Fruit fly (Drosophila melanogaster) whole organism, embryonic: ENCODE data around the gene CG12171.
A peak's percentile ranks its signal among the peaks of the same experiment; 100 is the strongest.

ENCODE experiments used
- Adf1 ChIP-seq: fragments of 200-800 bp; sonication (Bioruptor generic); IDR thresholded peaks from 2 replicates; pipeline ENCODE4 v1.3.6; 2022; ENCODE audit warnings: missing biosample characterization, missing genetic modification characterization
- CG11247 ChIP-seq: fragments of 200-800 bp; sonication (Bioruptor generic); IDR thresholded peaks from 2 replicates; pipeline ENCODE4 v1.3.6; 2022; ENCODE audit warnings: missing biosample characterization, missing genetic modification characterization
- CG11723 ChIP-seq: fragments of 200-800 bp; sonication (Bioruptor generic); optimal IDR thresholded peaks from 2 replicates; lab custom pipeline; 2017; ENCODE audit warnings: missing biosample characterization, mild to moderate bottlenecking, missing genetic modification characterization
- CG12071 ChIP-seq: fragments of 200-800 bp; sonication (Bioruptor generic); optimal IDR thresholded peaks from 3 replicates; lab custom pipeline; 2018; ENCODE audit warnings: missing biosample characterization, mild to moderate bottlenecking, missing genetic modification characterization
- CG12391 ChIP-seq: fragments of 200-800 bp; sonication (Bioruptor generic); optimal IDR thresholded peaks from 3 replicates; lab custom pipeline; 2018; ENCODE audit warnings: missing biosample characterization, mild to moderate bottlenecking, missing genetic modification characterization, moderate library complexity
- CG13287 ChIP-seq: fragments of 200-800 bp; sonication (Bioruptor generic); IDR thresholded peaks from 2 replicates; pipeline ENCODE4 v1.3.6; 2022; ENCODE audit warnings: missing biosample characterization, missing genetic modification characterization; ENCODE audit not compliant: partially characterized antibody
- CG14965 ChIP-seq: fragments of 200-800 bp; sonication (Bioruptor generic); optimal IDR thresholded peaks from 2 replicates; lab custom pipeline; 2016; ENCODE audit warnings: missing biosample characterization, missing genetic modification characterization, borderline replicate concordance
- CG16813 ChIP-seq: fragments of 200-800 bp; sonication (Bioruptor generic); IDR thresholded peaks from 3 replicates; pipeline ENCODE4 v1.3.6; 2022; ENCODE audit warnings: missing biosample characterization, missing genetic modification characterization; ENCODE audit not compliant: partially characterized antibody
- CG1792 ChIP-seq: fragments of 200-800 bp; sonication (Bioruptor generic); optimal IDR thresholded peaks from 2 replicates; lab custom pipeline; 2016; ENCODE audit warnings: missing biosample characterization, missing genetic modification characterization
- CG1832 ChIP-seq: fragments of 200-800 bp; sonication (Bioruptor generic); optimal IDR thresholded peaks from 2 replicates; lab custom pipeline; 2017; ENCODE audit warnings: missing biosample characterization, mild to moderate bottlenecking, missing genetic modification characterization, inconsistent platforms
- CG30020 ChIP-seq: fragments of 200-800 bp; optimal IDR thresholded peaks from 2 replicates; lab custom pipeline; 2019; ENCODE audit warnings: missing biosample characterization, mild to moderate bottlenecking, missing genetic modification characterization, moderate library complexity
- CG33557 ChIP-seq: fragments of 200-800 bp; sonication (Bioruptor generic); optimal IDR thresholded peaks from 2 replicates; lab custom pipeline; 2019; ENCODE audit warnings: missing biosample characterization, mild to moderate bottlenecking, missing genetic modification characterization, moderate library complexity
- CG4328 ChIP-seq: fragments of 200-800 bp; sonication (Bioruptor generic); optimal IDR thresholded peaks from 3 replicates; lab custom pipeline; 2017; ENCODE audit warnings: missing biosample characterization, missing genetic modification reagents, missing genetic modification characterization
- CG5180 ChIP-seq: fragments of 200-800 bp; sonication (Bioruptor generic); optimal IDR thresholded peaks from 3 replicates; lab custom pipeline; 2017; ENCODE audit warnings: missing biosample characterization, missing genetic modification characterization, mild to moderate bottlenecking, moderate library complexity, missing genetic modification reagents
- Chrac-16 ChIP-seq: fragments of 200-800 bp; sonication (Bioruptor generic); optimal IDR thresholded peaks from 3 replicates; lab custom pipeline; 2016; ENCODE audit warnings: missing biosample characterization, missing genetic modification characterization
- Dfd ChIP-seq, 2 experiments: fragments of >200 bp; optimal IDR thresholded peaks; 2 replicates each; lab custom pipeline; 2017; ENCODE audit warnings: missing biosample characterization in 2 of 2, missing genetic modification characterization in 2 of 2
- ERR ChIP-seq: fragments of 200-800 bp; sonication (Bioruptor generic); optimal IDR thresholded peaks from 2 replicates; lab custom pipeline; 2016; ENCODE audit warnings: missing biosample characterization, missing genetic modification characterization
- H15 ChIP-seq: fragments of 200-800 bp; sonication (Bioruptor generic); IDR thresholded peaks from 3 replicates; pipeline ENCODE4 v1.3.6; 2022; ENCODE audit warnings: missing biosample characterization, missing genetic modification characterization
- HHEX ChIP-seq: fragments of 200-800 bp; sonication (Bioruptor generic); optimal IDR thresholded peaks from 3 replicates; lab custom pipeline; 2017; ENCODE audit warnings: missing biosample characterization, mild to moderate bottlenecking, missing genetic modification characterization, missing genetic modification reagents
- HmgZ ChIP-seq: fragments of 200-800 bp; sonication (Bioruptor generic); optimal IDR thresholded peaks from 2 replicates; lab custom pipeline; 2018; ENCODE audit warnings: missing biosample characterization, mild to moderate bottlenecking, missing genetic modification characterization
- Hmx ChIP-seq: fragments of 200-800 bp; sonication (Bioruptor generic); optimal IDR thresholded peaks from 2 replicates; lab custom pipeline; 2016; ENCODE audit warnings: missing biosample characterization, missing genetic modification characterization
- Hr3 ChIP-seq: fragments of 200-800 bp; sonication (Bioruptor generic); optimal IDR thresholded peaks from 3 replicates; lab custom pipeline; 2016; ENCODE audit warnings: missing biosample characterization, missing genetic modification characterization
- Jarid2 ChIP-seq: fragments of 200-800 bp; sonication (Bioruptor generic); optimal IDR thresholded peaks from 3 replicates; lab custom pipeline; 2017; ENCODE audit warnings: mild to moderate bottlenecking, missing biosample characterization, missing genetic modification reagents, missing genetic modification characterization
- Med ChIP-seq: fragments of 200-800 bp; sonication (Bioruptor generic); peaks from one replicate; lab custom pipeline; 2016; ENCODE audit warnings: missing biosample characterization, missing genetic modification characterization, mild to moderate bottlenecking, inconsistent platforms, moderate library complexity
- Myb ChIP-seq: fragments of 200-800 bp; sonication (Bioruptor generic); optimal IDR thresholded peaks from 2 replicates; lab custom pipeline; 2016; ENCODE audit warnings: missing biosample characterization, missing genetic modification characterization
- PHDP ChIP-seq: fragments of 200-800 bp; sonication (Bioruptor generic); optimal IDR thresholded peaks from 3 replicates; lab custom pipeline; 2018; ENCODE audit warnings: missing biosample characterization, mild to moderate bottlenecking, missing genetic modification characterization, moderate library complexity
- ara ChIP-seq: fragments of 200-800 bp; sonication (Bioruptor generic); IDR thresholded peaks from 2 replicates; pipeline ENCODE4 v1.3.6; 2022; ENCODE audit warnings: missing biosample characterization, missing genetic modification characterization
- az2 ChIP-seq: fragments of 200-800 bp; sonication (Bioruptor generic); optimal IDR thresholded peaks from 3 replicates; lab custom pipeline; 2016; ENCODE audit warnings: missing biosample characterization, missing genetic modification characterization
- bsh ChIP-seq, 2 experiments: fragments of 200-800 bp; sonication (Bioruptor generic); optimal IDR thresholded peaks; 2 replicates each; lab custom pipeline; 2017 to 2018; ENCODE audit warnings: mild to moderate bottlenecking in 2 of 2, missing biosample characterization in 2 of 2, missing genetic modification characterization in 2 of 2, moderate library complexity in 1 of 2
- cas ChIP-seq: fragments of 200-800 bp; sonication (Bioruptor generic); IDR thresholded peaks from 2 replicates; pipeline ENCODE4 v1.3.6; 2022; ENCODE audit warnings: missing biosample characterization, missing genetic modification characterization
- dm ChIP-seq: fragments of 200-800 bp; sonication (Bioruptor generic); optimal IDR thresholded peaks from 3 replicates; lab custom pipeline; 2016; ENCODE audit warnings: missing biosample characterization, missing genetic modification characterization
- ewg ChIP-seq: fragments of 200-800 bp; sonication (Bioruptor generic); optimal IDR thresholded peaks from 3 replicates; lab custom pipeline; 2017; ENCODE audit warnings: mild to moderate bottlenecking, missing biosample characterization, missing genetic modification reagents, missing genetic modification characterization
- eyg ChIP-seq: fragments of 200-800 bp; sonication (Bioruptor generic); optimal IDR thresholded peaks from 3 replicates; lab custom pipeline; 2016; ENCODE audit warnings: missing biosample characterization, missing genetic modification characterization
- fru ChIP-seq: fragments of >200 bp; optimal IDR thresholded peaks from 2 replicates; lab custom pipeline; 2017
- gfzf ChIP-seq: fragments of 200-800 bp; sonication (Bioruptor generic); optimal IDR thresholded peaks from 2 replicates; lab custom pipeline; 2016; ENCODE audit warnings: missing biosample characterization, mild to moderate bottlenecking, missing genetic modification characterization, moderate library complexity
- gro ChIP-seq: fragments of 200-800 bp; sonication (Bioruptor generic); optimal IDR thresholded peaks from 2 replicates; lab custom pipeline; 2016; ENCODE audit warnings: missing biosample characterization, missing genetic modification characterization
- kay ChIP-seq: fragments of 200-800 bp; sonication (Bioruptor generic); optimal IDR thresholded peaks from 2 replicates; lab custom pipeline; 2016; ENCODE audit warnings: missing biosample characterization, missing genetic modification characterization
- ken ChIP-seq: fragments of 200-800 bp; sonication (Bioruptor generic); IDR thresholded peaks from 3 replicates; pipeline ENCODE4 v1.3.6; 2022; ENCODE audit warnings: missing biosample characterization, missing genetic modification characterization
- kni ChIP-seq: fragments of 200-800 bp; sonication (Bioruptor generic); optimal IDR thresholded peaks from 3 replicates; lab custom pipeline; 2017; ENCODE audit warnings: mild to moderate bottlenecking, missing biosample characterization, missing genetic modification reagents, missing genetic modification characterization
- lab ChIP-seq: fragments of 200-800 bp; sonication (Bioruptor generic); optimal IDR thresholded peaks from 3 replicates; lab custom pipeline; 2017; ENCODE audit warnings: missing biosample characterization, missing genetic modification characterization, mild to moderate bottlenecking, moderate library complexity, missing genetic modification reagents
- lov ChIP-seq, 2 experiments: fragments of 200-800 bp in 1 of 2; fragments of >200 bp in 1 of 2; sonication (Bioruptor generic) in 1 of 2; IDR thresholded peaks in 1 of 2; optimal IDR thresholded peaks in 1 of 2; 2 replicates in 1 of 2; 3 replicates in 1 of 2; pipeline versions ENCODE4 v1.3.6 to Lab custom; 2017 to 2022; ENCODE audit warnings: missing biosample characterization in 1 of 2, missing genetic modification characterization in 1 of 2
- maf-S ChIP-seq: fragments of 200-800 bp; sonication (Bioruptor generic); optimal IDR thresholded peaks from 2 replicates; lab custom pipeline; 2016; ENCODE audit warnings: missing biosample characterization, missing genetic modification characterization
- pnt ChIP-seq: fragments of 200-800 bp; sonication (Bioruptor generic); optimal IDR thresholded peaks from 3 replicates; lab custom pipeline; 2016; ENCODE audit warnings: missing biosample characterization, missing genetic modification characterization
- seq ChIP-seq: fragments of 200-800 bp; sonication (Bioruptor generic); IDR thresholded peaks from 2 replicates; pipeline ENCODE4 v1.3.6; 2022; ENCODE audit warnings: missing biosample characterization, missing genetic modification characterization
- ssp ChIP-seq: fragments of 200-800 bp; sonication (Bioruptor generic); IDR thresholded peaks from 2 replicates; pipeline ENCODE4 v1.3.6; 2022; ENCODE audit warnings: missing biosample characterization, missing genetic modification characterization
- sug ChIP-seq: fragments of 200-800 bp; optimal IDR thresholded peaks from 2 replicates; lab custom pipeline; 2019; ENCODE audit warnings: missing biosample characterization, mild to moderate bottlenecking, missing genetic modification characterization, moderate library complexity
- tgo ChIP-seq: fragments of 200-800 bp; sonication (Bioruptor generic); IDR thresholded peaks from 3 replicates; pipeline ENCODE4 v1.3.6; 2022; ENCODE audit warnings: missing biosample characterization, missing genetic modification characterization
- tll ChIP-seq, 2 experiments: fragments of 200-800 bp in 1 of 2; fragments of >200 bp in 1 of 2; sonication (Bioruptor generic) in 1 of 2; optimal IDR thresholded peaks; 2 replicates each; lab custom pipeline; 2017 to 2019; ENCODE audit warnings: missing biosample characterization in 2 of 2, missing genetic modification characterization in 2 of 2, mild to moderate bottlenecking in 1 of 2, moderate library complexity in 1 of 2
- usp ChIP-seq: fragments of >200 bp; optimal IDR thresholded peaks from 2 replicates; lab custom pipeline; 2017; ENCODE audit warnings: missing biosample characterization, missing genetic modification characterization
- zf30C ChIP-seq: fragments of 200-800 bp; sonication (Bioruptor generic); optimal IDR thresholded peaks from 3 replicates; lab custom pipeline; 2018; ENCODE audit warnings: missing biosample characterization, mild to moderate bottlenecking, missing genetic modification characterization

The CG12171 gene

DNA sequence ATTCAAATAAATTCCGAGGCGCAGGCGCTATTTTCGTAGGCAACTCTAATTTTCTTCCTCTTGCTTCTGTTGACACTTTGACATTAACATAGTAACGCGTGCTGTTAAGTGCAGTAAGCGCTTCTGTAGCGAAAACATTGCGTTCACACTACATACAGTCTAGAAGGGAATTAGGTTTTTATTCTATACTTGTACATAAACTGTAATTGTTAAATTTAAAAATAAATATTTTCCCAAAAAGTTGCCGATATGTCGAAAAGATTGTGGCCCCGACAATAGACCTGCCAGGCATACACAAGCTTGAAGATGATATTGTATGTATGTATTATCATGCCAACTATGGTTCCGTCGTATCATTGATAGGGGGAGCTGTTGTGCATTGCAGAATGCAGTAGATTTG is 26.9 kb upstream of the CG12171 start, which contains the start of gene asl (continued):
- TF ChIP-seq CG16813 (GFP tag; lab: Robert Waterston, UW) (peak; percentile 39; the same call in 1 of the 3 replicates), kay (no peak), dm (GFP tag; lab: Kevin White, UChicago) (peak; percentile 31), lab (GFP tag; lab: Kevin White, UChicago) (no peak), CG1792 (GFP tag; lab: Kevin White, UChicago) (peak; percentile 24), ERR (GFP tag; lab: Kevin White, UChicago) (no peak), kni (GFP tag; lab: Kevin White, UChicago) (peak; percentile 48), gro (GFP tag; lab: Kevin White, UChicago) (peak; percentile 51), CG11247 (GFP tag; lab: Robert Waterston, UW) (peak; percentile 51; the same call in 1 of the 2 replicates), CG13287 (GFP tag; lab: Robert Waterston, UW) (peak; percentile 19; the same call in 1 of the 2 replicates), usp (GFP tag; lab: Kevin White, UChicago) (no peak), HHEX (GFP tag; lab: Kevin White, UChicago) (no peak), Chrac-16 (GFP tag; lab: Kevin White, UChicago) (peak; percentile 55), CG1832 (GFP tag; lab: Kevin White, UChicago) (no peak), CG30020 (tag; lab: Kevin White, UChicago) (peak; percentile 94), Hmx (no peak), bsh (GFP tag; optimal IDR thresholded peaks at IDR 0.05; lab: Kevin White, UChicago) (peak in 1 of 2 experiments; percentile 69), Dfd (GFP tag; optimal IDR thresholded peaks at IDR 0.05; lab: Kevin White, UChicago) (peak in 1 of 2 experiments; percentile 78), Adf1 (GFP tag; lab: Robert Waterston, UW) (no peak; the same call in 1 of the 2 replicates), tll (GFP tag; optimal IDR thresholded peaks at IDR 0.05; lab: Kevin White, UChicago) (no peak), cas (GFP tag; lab: Robert Waterston, UW) (no peak), pnt (GFP tag; lab: Kevin White, UChicago) (peak; percentile 45), H15 (no peak), seq (GFP tag; lab: Robert Waterston, UW) (no peak), fru (lab: Kevin White, UChicago) (no peak), Hr3 (peak; percentile 64), CG4328 (peak; percentile 7), tgo (GFP tag; lab: Robert Waterston, UW) (peak; percentile 68; the same call in 2 of the 3 replicates), eyg (GFP tag; lab: Kevin White, UChicago) (peak; percentile 32), Med (peak; percentile 91), zf30C (peak; percentile 10), maf-S (GFP tag; lab: Kevin White, UChicago) (no peak), CG12071 (no peak), CG12391 (peak; percentile 78), CG14965 (GFP tag; lab: Kevin White, UChicago) (no peak), ssp (GFP tag; lab: Robert Waterston, UW) (peak; percentile 96), gfzf (GFP tag; lab: Kevin White, UChicago) (peak; percentile 37), lov (optimal IDR thresholded peaks at IDR 0.05; lab: Kevin White, UChicago) (no peak), lov (GFP tag; IDR thresholded peaks at IDR 0.05; lab: Robert Waterston, UW) (0 out of 3 replicates have a peak, but pooled peaks have one; percentile 50), CG11723 (GFP tag; lab: Kevin White, UChicago) (peak; percentile 15), CG5180 (no peak), HmgZ (tag; lab: Kevin White, UChicago) (peak; percentile 76), Myb (peak; percentile 44), ewg (peak; percentile 99), PHDP (tag; lab: Kevin White, UChicago) (peak; percentile 63), ken (GFP tag; lab: Robert Waterston, UW) (peak; percentile 65; the same call in 1 of the 3 replicates), az2 (GFP tag; lab: Kevin White, UChicago) (peak; percentile 56), sug (tag; lab: Kevin White, UChicago) (peak; percentile 64), Jarid2 (GFP tag; lab: Kevin White, UChicago) (no peak), CG33557 (GFP tag; lab: Kevin White, UChicago) (peak; percentile 42), ara (GFP tag; lab: Robert Waterston, UW) (no peak)
